Fruit fly (Drosophila melanogaster): Measurements from ENCODE around the gene chm.

chm gene

DNA sequence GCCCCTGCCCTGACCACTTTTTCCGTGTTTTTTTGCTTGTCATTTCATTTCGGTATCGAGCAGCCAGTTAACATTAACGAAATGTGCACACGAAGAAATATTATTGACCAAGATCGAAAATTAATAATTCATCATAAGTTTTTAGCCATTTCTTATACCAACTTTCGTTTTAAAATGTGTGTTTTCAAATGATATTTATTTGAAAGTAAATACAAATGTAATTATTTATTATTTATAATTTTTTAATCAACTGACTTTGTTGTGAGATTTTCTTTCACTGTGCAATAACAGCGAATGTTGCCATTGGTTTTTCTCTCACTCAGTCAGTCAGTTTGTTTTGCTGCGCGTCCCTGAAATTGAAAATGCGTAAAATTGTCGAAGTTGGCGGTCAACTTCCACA, 16.4 kb upstream of the chm start (continued):
- TF ChIP-seq CG8632 (GFP tag; optimal IDR thresholded peaks at IDR 0.05) (peak; percentile 53), CG3919 (GFP tag; optimal IDR thresholded peaks at IDR 0.05) (peak; percentile 43), fd59A (GFP tag; optimal IDR thresholded peaks at IDR 0.05) (no peak), fd85E (GFP tag; optimal IDR thresholded peaks at IDR 0.05) (no peak), CG11762 (GFP tag; optimal IDR thresholded peaks at IDR 0.05; ENCODE audit: insufficient read depth) (no peak), CG10669 (GFP tag; optimal IDR thresholded peaks at IDR 0.05) (no peak), net (GFP tag; optimal IDR thresholded peaks at IDR 0.05) (no peak), Lpt (GFP tag; optimal IDR thresholded peaks at IDR 0.05) (no peak), dsx (GFP tag; optimal IDR thresholded peaks at IDR 0.05; ENCODE audit: poor library complexity, severe bottlenecking) (peak; percentile 20), fkh (GFP tag; optimal IDR thresholded peaks at IDR 0.05) (no peak), achi (GFP tag; optimal IDR thresholded peaks at IDR 0.05) (peak; percentile 45), dac (GFP tag; optimal IDR thresholded peaks at IDR 0.05) (no peak), CG8319 (GFP tag; optimal IDR thresholded peaks at IDR 0.05) (no peak), spab (GFP tag; optimal IDR thresholded peaks at IDR 0.05) (no peak), CG6792 (GFP tag; optimal IDR thresholded peaks at IDR 0.05) (peak; percentile 33), Eip75B (GFP tag; optimal IDR thresholded peaks at IDR 0.05) (no peak), Ets96B (tag; optimal IDR thresholded peaks at IDR 0.05) (peak; percentile 6), svp (GFP tag) (peak; percentile 50), lz (GFP tag; optimal IDR thresholded peaks at IDR 0.05) (peak; percentile 2)

DNA sequence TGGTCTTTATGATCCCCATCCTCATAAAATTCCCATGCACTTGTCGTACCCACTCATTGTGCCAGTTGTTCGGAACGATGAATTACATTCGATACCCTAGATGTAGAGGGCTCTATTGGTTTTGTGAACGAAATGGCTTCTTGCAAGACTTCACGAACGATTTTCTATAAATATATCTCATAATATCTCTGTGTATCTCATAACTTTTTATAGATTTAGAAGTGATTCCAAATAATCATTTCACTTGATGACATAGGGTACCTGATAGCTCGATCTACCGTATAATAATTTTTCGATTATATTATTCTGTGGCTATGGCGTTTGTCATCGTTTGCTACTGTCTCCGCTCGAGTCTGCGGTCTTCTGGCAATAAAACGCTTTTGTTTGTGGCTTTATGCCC, 15.3 kb upstream of the chm start:
- peak; percentile 52 for TF ChIP-seq CG6276 (GFP tag; optimal IDR thresholded peaks at IDR 0.05)
- peak; percentile 73 for TF ChIP-seq Sox102F (GFP tag; optimal IDR thresholded peaks at IDR 0.05)
- TF ChIP-seq CG31627 (GFP tag; optimal IDR thresholded peaks at IDR 0.05), result peak; percentile 72
- TF ChIP-seq Smox (GFP tag; optimal IDR thresholded peaks at IDR 0.05), result peak; percentile 66
- no peak; the same call in 2 of the 3 replicates for TF ChIP-seq CG6163 (GFP tag; IDR thresholded peaks at IDR 0.05)
- peak; percentile 75 for TF ChIP-seq OdsH (GFP tag; optimal IDR thresholded peaks at IDR 0.05)
- TF ChIP-seq CG6792 (GFP tag; optimal IDR thresholded peaks at IDR 0.05), result peak; percentile 59
- peak; percentile 79 for TF ChIP-seq eg (GFP tag; IDR thresholded peaks at IDR 0.05)
- TF ChIP-seq CG11294 (GFP tag; IDR thresholded peaks at IDR 0.05), result peak; percentile 74; the same call in 1 of the 2 replicates
- TF ChIP-seq net (GFP tag; optimal IDR thresholded peaks at IDR 0.05), result peak; percentile 65
- peak; percentile 32 for TF ChIP-seq fd85E (GFP tag; optimal IDR thresholded peaks at IDR 0.05)
- peak; percentile 54 for TF ChIP-seq CG9139 (GFP tag; optimal IDR thresholded peaks at IDR 0.05)
- TF ChIP-seq CG3919 (GFP tag; optimal IDR thresholded peaks at IDR 0.05), result peak; percentile 62
- peak; percentile 77 for TF ChIP-seq CG6808 (GFP tag; optimal IDR thresholded peaks at IDR 0.05)
- peak; percentile 23 for TF ChIP-seq fd59A (GFP tag; optimal IDR thresholded peaks at IDR 0.05)
- TF ChIP-seq Hr38 (GFP tag; optimal IDR thresholded peaks at IDR 0.05), result no peak
- peak; percentile 78 for TF ChIP-seq CG8319 (GFP tag; optimal IDR thresholded peaks at IDR 0.05)
- peak; percentile 87 for TF ChIP-seq Eip78C (GFP tag)
- TF ChIP-seq spab (GFP tag; optimal IDR thresholded peaks at IDR 0.05), result peak; percentile 74
- peak; percentile 16 to 61 for TF ChIP-seq ss (GFP tag; optimal IDR thresholded peaks at IDR 0.05)
- TF ChIP-seq Gug (GFP tag; IDR thresholded peaks at IDR 0.05), result peak; percentile 74
- peak; percentile 74 for TF ChIP-seq Sox14 (GFP tag; optimal IDR thresholded peaks at IDR 0.05)
- TF ChIP-seq esn (GFP tag; optimal IDR thresholded peaks at IDR 0.05), result peak; percentile 76
- peak; percentile 74 for TF ChIP-seq Ets96B (tag; optimal IDR thresholded peaks at IDR 0.05)
- peak; percentile 79 for TF ChIP-seq pdm3 (GFP tag; optimal IDR thresholded peaks at IDR 0.05)
- peak; percentile 81 for TF ChIP-seq CG3032 (tag; optimal IDR thresholded peaks at IDR 0.05)
- peak; percentile 58; the same call in 2 of the 3 replicates for TF ChIP-seq CG8119 (GFP tag; IDR thresholded peaks at IDR 0.05)
- TF ChIP-seq svp (GFP tag), result peak; percentile 88
- peak; percentile 37 to 47 for TF ChIP-seq salr (GFP tag; optimal IDR thresholded peaks at IDR 0.05)
- peak; percentile 73 for TF ChIP-seq achi (GFP tag; optimal IDR thresholded peaks at IDR 0.05)
- peak; percentile 53 for TF ChIP-seq CG32006 (GFP tag; optimal IDR thresholded peaks at IDR 0.05)
- peak; percentile 20 for TF ChIP-seq Lpt (GFP tag; optimal IDR thresholded peaks at IDR 0.05)
- TF ChIP-seq CG7368 (GFP tag; optimal IDR thresholded peaks at IDR 0.05), result peak; percentile 71
- TF ChIP-seq CG4318 (GFP tag; optimal IDR thresholded peaks at IDR 0.05), result peak; percentile 33
- peak; percentile 53 for TF ChIP-seq CG11902 (GFP tag; optimal IDR thresholded peaks at IDR 0.05)
- peak; percentile 70 for TF ChIP-seq acj6 (GFP tag; optimal IDR thresholded peaks at IDR 0.05)
- TF ChIP-seq CG8632 (GFP tag; optimal IDR thresholded peaks at IDR 0.05), result peak; percentile 53
- TF ChIP-seq dsx (GFP tag; optimal IDR thresholded peaks at IDR 0.05; ENCODE audit: poor library complexity, severe bottlenecking), result peak; percentile 61
- TF ChIP-seq lz (GFP tag; optimal IDR thresholded peaks at IDR 0.05), result peak; percentile 72
- TF ChIP-seq CG16779 (tag; optimal IDR thresholded peaks at IDR 0.05), result peak; percentile 44
- TF ChIP-seq Blimp-1 (GFP tag; optimal IDR thresholded peaks at IDR 0.05), result peak; percentile 23
- peak; percentile 53 for TF ChIP-seq Ets21C (GFP tag; optimal IDR thresholded peaks at IDR 0.05)
